Worm (Caenorhabditis elegans) whole organism, L3 larva: Measurements from ENCODE around the gene C07G3.10.

Experiments
- R02D3.7 ChIP-seq: fragments of 150-350 bp; optimal IDR thresholded peaks from 2 replicates; lab custom pipeline; 2014; ENCODE audit warnings: missing biosample characterization, missing genetic modification characterization
- ZK546.5 ChIP-seq: sonication (generic microtip); optimal IDR thresholded peaks from 2 replicates; lab custom pipeline; 2017; ENCODE audit warnings: missing biosample characterization, missing genetic modification characterization
- aly-2 ChIP-seq: fragments of 150-350 bp; optimal IDR thresholded peaks from 2 replicates; lab custom pipeline; 2014; ENCODE audit warnings: missing biosample characterization, missing genetic modification characterization
- ama-1 ChIP-seq: fragments of 150-350 bp; optimal IDR thresholded peaks from 2 replicates; lab custom pipeline; 2018
- ceh-16 ChIP-seq: sonication (generic microtip); optimal IDR thresholded peaks from 2 replicates; lab custom pipeline; 2017; ENCODE audit warnings: missing biosample characterization, missing genetic modification characterization
- ceh-28 ChIP-seq: fragments of 150-350 bp; optimal IDR thresholded peaks from 2 replicates; lab custom pipeline; 2014; ENCODE audit warnings: missing biosample characterization, missing genetic modification reagents, missing genetic modification characterization
- ceh-82 ChIP-seq: fragments of 150-350 bp; optimal IDR thresholded peaks from 2 replicates; lab custom pipeline; 2014; ENCODE audit warnings: missing biosample characterization, missing genetic modification characterization
- ceh-9 ChIP-seq: sonication (generic microtip); optimal IDR thresholded peaks from 2 replicates; lab custom pipeline; 2018; ENCODE audit warnings: missing biosample characterization, missing genetic modification characterization
- daf-12 ChIP-seq: fragments of 150-350 bp; optimal IDR thresholded peaks from 2 replicates; lab custom pipeline; 2014; ENCODE audit warnings: missing biosample characterization, missing genetic modification reagents, missing genetic modification characterization
- egl-27 ChIP-seq: sonication (generic microtip); optimal IDR thresholded peaks from 4 replicates; lab custom pipeline; 2017; ENCODE audit warnings: missing biosample characterization, missing genetic modification reagents, missing genetic modification characterization
- egl-5 ChIP-seq: fragments of 150-350 bp; optimal IDR thresholded peaks from 2 replicates; lab custom pipeline; 2017; ENCODE audit warnings: missing biosample characterization, missing genetic modification reagents, missing genetic modification characterization, inconsistent platforms
- elt-3 ChIP-seq, 3 experiments: fragments of 150-350 bp in 1 of 3; sonication (generic microtip) in 2 of 3; optimal IDR thresholded peaks; 2 replicates in 2 of 3; 4 replicates in 1 of 3; lab custom pipeline; 2014 to 2017; ENCODE audit warnings: missing biosample characterization in 3 of 3, missing genetic modification characterization in 3 of 3
- eor-1 ChIP-seq, 2 experiments: fragments of 150-350 bp; optimal IDR thresholded peaks; 2 replicates each; lab custom pipeline; 2014 to 2018; ENCODE audit warnings: missing biosample characterization in 2 of 2, missing genetic modification characterization in 2 of 2
- fkh-10 ChIP-seq: sonication (generic microtip); optimal IDR thresholded peaks from 2 replicates; lab custom pipeline; 2017; ENCODE audit warnings: missing biosample characterization, missing genetic modification reagents, missing genetic modification characterization
- jun-1 ChIP-seq: fragments of 150-350 bp; optimal IDR thresholded peaks from 2 replicates; lab custom pipeline; 2014; ENCODE audit warnings: missing biosample characterization, missing genetic modification reagents, missing genetic modification characterization
- lin-15B ChIP-seq: fragments of 150-350 bp; optimal IDR thresholded peaks from 2 replicates; lab custom pipeline; 2014; ENCODE audit warnings: missing biosample characterization, missing genetic modification characterization
- lin-39 ChIP-seq: fragments of 150-350 bp; optimal IDR thresholded peaks from 2 replicates; lab custom pipeline; 2018; ENCODE audit warnings: missing biosample characterization, missing genetic modification reagents, missing genetic modification characterization
- lsy-12 ChIP-seq: sonication (generic microtip); optimal IDR thresholded peaks from 2 replicates; lab custom pipeline; 2016; ENCODE audit warnings: mild to moderate bottlenecking, missing genetic modification characterization, missing compliant biosample characterization
- mdl-1 ChIP-seq: fragments of 150-350 bp; optimal IDR thresholded peaks from 2 replicates; lab custom pipeline; 2014; ENCODE audit warnings: missing biosample characterization, missing genetic modification characterization
- mml-1 ChIP-seq: fragments of 150-350 bp; sonication (generic microtip); optimal IDR thresholded peaks from 3 replicates; lab custom pipeline; 2014; ENCODE audit warnings: missing biosample characterization, missing genetic modification characterization
- nfya-1 ChIP-seq: sonication (generic microtip); optimal IDR thresholded peaks from 2 replicates; lab custom pipeline; 2017; ENCODE audit warnings: missing genetic modification characterization, mild to moderate bottlenecking, missing compliant biosample characterization, antibody characterized with exemption, moderate library complexity; ENCODE audit not compliant: insufficient read depth
- nhr-11 ChIP-seq: fragments of 150-350 bp; optimal IDR thresholded peaks from 2 replicates; lab custom pipeline; 2014; ENCODE audit warnings: missing biosample characterization, missing genetic modification characterization
- nhr-12 ChIP-seq: fragments of 150-350 bp; optimal IDR thresholded peaks from 2 replicates; lab custom pipeline; 2014; ENCODE audit warnings: missing biosample characterization, missing genetic modification characterization
- nhr-23 ChIP-seq: fragments of 150-350 bp; optimal IDR thresholded peaks from 2 replicates; lab custom pipeline; 2014; ENCODE audit warnings: missing biosample characterization, missing genetic modification reagents, missing genetic modification characterization
- nhr-237 ChIP-seq: fragments of 150-350 bp; optimal IDR thresholded peaks from 2 replicates; lab custom pipeline; 2014; ENCODE audit warnings: missing biosample characterization, missing genetic modification characterization
- nhr-76 ChIP-seq: fragments of 150-350 bp; sonication (generic microtip); optimal IDR thresholded peaks from 5 replicates; lab custom pipeline; 2014; ENCODE audit warnings: missing biosample characterization, missing genetic modification characterization
- nhr-77 ChIP-seq: fragments of 150-350 bp; optimal IDR thresholded peaks from 2 replicates; lab custom pipeline; 2014; ENCODE audit warnings: missing biosample characterization, missing genetic modification characterization
- pha-4 ChIP-seq: fragments of 150-350 bp; optimal IDR thresholded peaks from 2 replicates; lab custom pipeline; 2014; ENCODE audit warnings: missing biosample characterization, missing genetic modification reagents, missing genetic modification characterization
- pqm-1 ChIP-seq: fragments of 150-350 bp; optimal IDR thresholded peaks from 2 replicates; lab custom pipeline; 2017; ENCODE audit warnings: missing biosample characterization, missing genetic modification characterization, inconsistent platforms
- sea-2 ChIP-seq: fragments of 150-350 bp; sonication (generic microtip); optimal IDR thresholded peaks from 4 replicates; lab custom pipeline; 2014; ENCODE audit warnings: missing biosample characterization, missing genetic modification reagents, missing genetic modification characterization
- skn-1 ChIP-seq: fragments of 150-350 bp; optimal IDR thresholded peaks from 2 replicates; lab custom pipeline; 2014; ENCODE audit warnings: missing biosample characterization, missing genetic modification characterization
- snpc-4 ChIP-seq: fragments of 150-350 bp; optimal IDR thresholded peaks from 2 replicates; lab custom pipeline; 2014; ENCODE audit warnings: missing biosample characterization, missing genetic modification characterization
- ztf-4 ChIP-seq: fragments of 150-350 bp; optimal IDR thresholded peaks from 2 replicates; lab custom pipeline; 2014; ENCODE audit warnings: missing biosample characterization, missing genetic modification characterization

Gene C07G3.10

ce11 chrV:3517889-3518288 lies 15.8 kb downstream of the C07G3.10 start, which contains the start of gene str-227:
TSS of gene str-227 (plus strand) at chrV:3518189.
- no peak for TF ChIP-seq pha-4
- TF ChIP-seq egl-27 (tag; lab: Kevin White, UChicago), result no peak
- TF ChIP-seq pqm-1 (tag; lab: Kevin White, UChicago), result no peak
- TF ChIP-seq ceh-82, result no peak
- TF ChIP-seq lin-15B (tag; lab: Kevin White, UChicago), result no peak
- no peak for TF ChIP-seq lsy-12 (tag; lab: Kevin White, UChicago)
- TF ChIP-seq snpc-4 (tag; lab: Kevin White, UChicago), result no peak
- no peak for TF ChIP-seq elt-3 (tag; optimal IDR thresholded peaks at IDR 0.05; lab: Kevin White, UChicago)
- no peak for TF ChIP-seq nhr-23 (tag; lab: Kevin White, UChicago)
- no peak for TF ChIP-seq ama-1 (lab: Kevin White, UChicago)
- no peak for TF ChIP-seq nhr-77
- TF ChIP-seq R02D3.7, result no peak
- TF ChIP-seq eor-1 (tag; optimal IDR thresholded peaks at IDR 0.05; lab: Kevin White, UChicago), result no peak
- TF ChIP-seq, all 47 proteins: peak for 0

ce11 chrV:3523262-3523661 lies 21.2 kb downstream of the C07G3.10 start, which contains the start of gene irg-1:
TSS of gene irg-1 (plus strand) at chrV:3523587.
- TF ChIP-seq pqm-1 (tag; lab: Kevin White, UChicago) (peak; percentile 37), skn-1 (tag; lab: Kevin White, UChicago) (no peak)
- TF ChIP-seq, all 47 proteins: peak for 1

ce11 chrV:3524970-3525369 lies 22.9 kb downstream of the C07G3.10 start, which contains the start of gene T24A6.7:
TSS of gene T24A6.7 (plus strand) at chrV:3525270.
- TF ChIP-seq fkh-10 (GFP tag; lab: Kevin White, UChicago) (no peak), mml-1 (tag; lab: Kevin White, UChicago) (no peak), pqm-1 (tag; lab: Kevin White, UChicago) (no peak), nfya-1 (no peak), snpc-4 (tag; lab: Kevin White, UChicago) (no peak), elt-3 (tag; optimal IDR thresholded peaks at IDR 0.05; lab: Kevin White, UChicago) (no peak), aly-2 (tag; lab: Kevin White, UChicago) (no peak), lin-39 (tag; lab: Kevin White, UChicago) (no peak), nhr-12 (tag; lab: Kevin White, UChicago) (no peak), eor-1 (tag; optimal IDR thresholded peaks at IDR 0.05; lab: Kevin White, UChicago) (no peak), nhr-11 (tag; lab: Kevin White, UChicago) (no peak), nhr-237 (tag; lab: Kevin White, UChicago) (no peak), sea-2 (no peak), ZK546.5 (no peak), jun-1 (no peak), mdl-1 (tag; lab: Kevin White, UChicago) (no peak), nhr-76 (no peak), ceh-16 (tag; lab: Kevin White, UChicago) (no peak), skn-1 (tag; lab: Kevin White, UChicago) (no peak)

- TF ChIP-seq lin-39 (tag; lab: Kevin White, UChicago), result no peak
- TF ChIP-seq ceh-9, result no peak
- no peak for TF ChIP-seq ceh-82
- TF ChIP-seq eor-1 (tag; optimal IDR thresholded peaks at IDR 0.05; lab: Kevin White, UChicago), result no peak
These were observed 24.8 kb downstream of the C07G3.10 start, which contains the start of gene str-260 for ce11 chrV:3526882-3527281. TSS of gene str-260 (plus strand) at chrV:3527182.

- TF ChIP-seq egl-5 (tag; lab: Kevin White, UChicago), result no peak
- no peak for TF ChIP-seq mdl-1 (tag; lab: Kevin White, UChicago)
- no peak for TF ChIP-seq ama-1 (lab: Kevin White, UChicago)
- TF ChIP-seq pha-4, result no peak
- no peak for TF ChIP-seq R02D3.7
- TF ChIP-seq ceh-28 (tag; lab: Kevin White, UChicago), result no peak
- TF ChIP-seq ztf-4, result no peak
- TF ChIP-seq nfya-1, result no peak
- no peak for TF ChIP-seq pqm-1 (tag; lab: Kevin White, UChicago)
- TF ChIP-seq skn-1 (tag; lab: Kevin White, UChicago), result no peak
- TF ChIP-seq daf-12, result no peak
- TF ChIP-seq ceh-9, result no peak
- no peak for TF ChIP-seq jun-1
- TF ChIP-seq ceh-82, result no peak
- no peak for TF ChIP-seq nhr-12 (tag; lab: Kevin White, UChicago)
- TF ChIP-seq eor-1 (tag; optimal IDR thresholded peaks at IDR 0.05; lab: Kevin White, UChicago), result no peak
- TF ChIP-seq sea-2, result no peak
- TF ChIP-seq, all 47 proteins: peak for 0
These were observed 28.3 kb downstream of the C07G3.10 start, which contains the start of gene srbc-66 for ce11 chrV:3530403-3530802. TSS of gene srbc-66 (plus strand) at chrV:3530703.
